Fruit fly (Drosophila melanogaster) whole organism, embryonic: Measurements from ENCODE around the gene AcCoAS.

Experiments
- CG13894 ChIP-seq: fragments of 200-800 bp; sonication (Bioruptor generic); optimal IDR thresholded peaks from 3 replicates; lab custom pipeline; 2018; ENCODE audit warnings: missing biosample characterization, mild to moderate bottlenecking, missing genetic modification characterization, moderate library complexity
- Dfd ChIP-seq, 2 experiments: fragments of >200 bp; optimal IDR thresholded peaks; 2 replicates each; lab custom pipeline; 2017; ENCODE audit warnings: missing biosample characterization in 2 of 2, missing genetic modification characterization in 2 of 2
- yki ChIP-seq: fragments of >200 bp; optimal IDR thresholded peaks from 3 replicates; lab custom pipeline; 2018

- TF ChIP-seq CG13894 (tag; lab: Kevin White, UChicago): no peak
- TF ChIP-seq Dfd (GFP tag; optimal IDR thresholded peaks at IDR 0.05; lab: Kevin White, UChicago): no peak
- no peak for TF ChIP-seq yki (lab: Kevin White, UChicago)
Measured at dm6 chr3L:21284720-21285638, 4.9 kb upstream of the AcCoAS start.
